Fruit fly (Drosophila melanogaster): ENCODE measurements around the gene Sarm.

The Sarm gene

DNA sequence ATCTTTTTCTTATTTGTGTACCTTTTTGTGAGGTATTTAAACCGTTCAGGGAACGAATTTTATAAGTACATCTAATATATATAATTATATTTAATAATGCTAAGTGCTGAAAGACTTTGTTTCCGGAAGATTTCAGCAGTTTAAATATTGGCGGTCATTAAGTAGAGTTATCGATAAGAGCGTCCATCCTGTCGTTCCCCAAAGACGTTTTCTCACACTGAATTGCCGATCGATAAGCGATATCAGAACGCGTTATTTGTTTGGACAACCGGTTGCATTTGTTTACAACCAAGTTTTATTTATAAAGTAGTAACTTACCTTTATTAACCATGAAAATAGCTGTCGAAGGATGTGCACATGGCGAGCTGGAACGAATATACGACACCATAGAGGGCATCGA, 57.9 kb downstream of the Sarm start, which contains the start of gene ldbr (continued):
- TF ChIP-seq ci (GFP tag; IDR thresholded peaks at IDR 0.05) (0 out of 3 replicates have a peak, but pooled peaks have one; percentile 29), Scr (GFP tag; IDR thresholded peaks at IDR 0.05; ENCODE audit: partially characterized antibody) (peak; percentile 57), Opbp (GFP tag; IDR thresholded peaks at IDR 0.05; ENCODE audit: partially characterized antibody) (peak; percentile 45; the same call in 2 of the 3 replicates), CG17385 (GFP tag; optimal IDR thresholded peaks at IDR 0.05) (peak; percentile 14), ato (GFP tag; IDR thresholded peaks at IDR 0.05; ENCODE audit: partially characterized antibody) (peak; percentile 56), H15 (GFP tag; IDR thresholded peaks at IDR 0.05) (no peak), Sin3A (optimal IDR thresholded peaks at IDR 0.05) (no peak), MESR4 (GFP tag; optimal IDR thresholded peaks at IDR 0.05) (peak; percentile 31), CG7987 (GFP tag; optimal IDR thresholded peaks at IDR 0.05) (peak; percentile 31), Ets97D (GFP tag; optimal IDR thresholded peaks at IDR 0.05) (peak; percentile 69), lilli (GFP tag; optimal IDR thresholded peaks at IDR 0.05) (peak; percentile 17), BEAF-32 (GFP tag; optimal IDR thresholded peaks at IDR 0.05) (peak; percentile 38), dmrt99B (tag; optimal IDR thresholded peaks at IDR 0.05) (no peak), CG12391 (tag; optimal IDR thresholded peaks at IDR 0.05) (peak; percentile 18), amos (GFP tag; IDR thresholded peaks at IDR 0.05; ENCODE audit: partially characterized antibody) (peak; percentile 50; the same call in 1 of the 2 replicates), CG8924 (tag; optimal IDR thresholded peaks at IDR 0.05) (no peak), phol (tag; optimal IDR thresholded peaks at IDR 0.05) (peak; percentile 39), Pdp1 (GFP tag; optimal IDR thresholded peaks at IDR 0.05) (peak in 1 of 2 experiments; percentile 21), CG16813 (GFP tag; IDR thresholded peaks at IDR 0.05; ENCODE audit: partially characterized antibody) (peak; percentile 54; the same call in 2 of the 3 replicates), crp (GFP tag; optimal IDR thresholded peaks at IDR 0.05) (peak in 1 of 2 experiments; percentile 38), CG12659 (GFP tag; optimal IDR thresholded peaks at IDR 0.05) (peak; percentile 40), tna (GFP tag; IDR thresholded peaks at IDR 0.05; ENCODE audit: partially characterized antibody) (peak; percentile 41; the same call in 1 of the 2 replicates), z (GFP tag; IDR thresholded peaks at IDR 0.05) (no peak), pfk (GFP tag; optimal IDR thresholded peaks at IDR 0.05) (peak; percentile 25), bbx (GFP tag; IDR thresholded peaks at IDR 0.05; ENCODE audit: partially characterized antibody) (peak; percentile 65; the same call in 1 of the 2 replicates), CG9727 (GFP tag; optimal IDR thresholded peaks at IDR 0.05) (no peak), Bgb (GFP tag; IDR thresholded peaks at IDR 0.05; ENCODE audit: partially characterized antibody) (peak; percentile 56), B-H2 (GFP tag; optimal IDR thresholded peaks at IDR 0.05) (peak; percentile 64), scrt (GFP tag; optimal IDR thresholded peaks at IDR 0.05) (peak; percentile 71), az2 (GFP tag; optimal IDR thresholded peaks at IDR 0.05) (no peak), CG6791 (GFP tag; IDR thresholded peaks at IDR 0.05; ENCODE audit: partially characterized antibody) (peak; percentile 57; the same call in 2 of the 3 replicates), caup (GFP tag; optimal IDR thresholded peaks at IDR 0.05; ENCODE audit: severe bottlenecking) (peak; percentile 15), CG4617 (GFP tag; optimal IDR thresholded peaks at IDR 0.05; ENCODE audit: borderline replicate concordance) (peak; percentile 18), CG10209 (GFP tag; optimal IDR thresholded peaks at IDR 0.05) (no peak), CG2116 (GFP tag; optimal IDR thresholded peaks at IDR 0.05) (peak; percentile 87), Fer1 (GFP tag; optimal IDR thresholded peaks at IDR 0.05) (peak; percentile 56), CG10431 (GFP tag; optimal IDR thresholded peaks at IDR 0.05) (peak; percentile 23), CG14860 (GFP tag; IDR thresholded peaks at IDR 0.05; ENCODE audit: partially characterized antibody) (0 out of 3 replicates have a peak, but pooled peaks have one; percentile 33), CG10267 (tag; optimal IDR thresholded peaks at IDR 0.05) (peak; percentile 94), CrebB (tag; optimal IDR thresholded peaks at IDR 0.05) (peak; percentile 39), CG14710 (tag; optimal IDR thresholded peaks at IDR 0.05) (peak; percentile 36), Dp (GFP tag; optimal IDR thresholded peaks at IDR 0.05) (peak; percentile 93), Adf1 (GFP tag; IDR thresholded peaks at IDR 0.05) (no peak), HLH4C (GFP tag; IDR thresholded peaks at IDR 0.05; ENCODE audit: partially characterized antibody) (peak; percentile 76), HmgZ (tag; optimal IDR thresholded peaks at IDR 0.05) (peak; percentile 41), CG34224 (GFP tag; IDR thresholded peaks at IDR 0.05; ENCODE audit: partially characterized antibody) (peak; percentile 63; the same call in 2 of the 3 replicates), pum (GFP tag; optimal IDR thresholded peaks at IDR 0.05) (no peak)

Data from whole organism, embryonic.